Worm (Caenorhabditis elegans): ENCODE results near the gene R01E6.7.

- TF ChIP-seq zag-1 (tag; optimal IDR thresholded peaks at IDR 0.05) (no peak), nhr-28 (tag; optimal IDR thresholded peaks at IDR 0.05) (no peak), ztf-11 (tag; optimal IDR thresholded peaks at IDR 0.05) (no peak), snpc-4 (tag; optimal IDR thresholded peaks at IDR 0.05) (no peak)
Observed at ce11 chrX:13610040-13610439, 40.3 kb upstream of the R01E6.7 start.

Measured in whole organism, L3 larva.